Fruit fly (Drosophila melanogaster) whole organism, wandering third instar larva: Measurements from ENCODE around the gene fzo.

ENCODE experiments used
- Abd-B ChIP-seq: fragments of >200 bp; optimal IDR thresholded peaks from 2 replicates; lab custom pipeline; 2017; ENCODE audit warnings: missing biosample characterization, missing genetic modification characterization
- Dfd ChIP-seq: fragments of >200 bp; optimal IDR thresholded peaks from 2 replicates; lab custom pipeline; 2017; ENCODE audit warnings: missing biosample characterization, missing genetic modification characterization
- HLH106 ChIP-seq: fragments of 200-800 bp; optimal IDR thresholded peaks from 3 replicates; lab custom pipeline; 2019; ENCODE audit warnings: missing biosample characterization, mild to moderate bottlenecking, missing genetic modification characterization, moderate library complexity
- Hr78 ChIP-seq: fragments of >200 bp; optimal IDR thresholded peaks from 2 replicates; lab custom pipeline; 2017; ENCODE audit warnings: missing biosample characterization, missing genetic modification characterization
- Hr83 ChIP-seq: fragments of 200-300 bp; sonication (Bioruptor generic); optimal IDR thresholded peaks from 2 replicates; lab custom pipeline; 2016; ENCODE audit warnings: missing biosample characterization, mild to moderate bottlenecking, missing genetic modification characterization, moderate library complexity; ENCODE audit not compliant: poor library complexity, severe bottlenecking
- Mio ChIP-seq: sonication (Bioruptor generic); optimal IDR thresholded peaks from 2 replicates; lab custom pipeline; 2016; ENCODE audit warnings: missing biosample characterization, missing genetic modification characterization
- Vsx2 ChIP-seq: fragments of 200-300, 225-300 bp; sonication (Bioruptor generic); optimal IDR thresholded peaks from 2 replicates; lab custom pipeline; 2018; ENCODE audit warnings: missing biosample characterization, missing genetic modification characterization; ENCODE audit not compliant: partially characterized antibody
- br ChIP-seq: fragments of 200-800 bp; sonication (Bioruptor generic); optimal IDR thresholded peaks from 2 replicates; lab custom pipeline; 2016; ENCODE audit warnings: missing biosample characterization, missing genetic modification characterization
- fru ChIP-seq: fragments of 200-800 bp; sonication (Bioruptor generic); optimal IDR thresholded peaks from 3 replicates; lab custom pipeline; 2016; ENCODE audit warnings: missing biosample characterization, mild to moderate bottlenecking, missing genetic modification characterization
- psq ChIP-seq: fragments of 200-800 bp; sonication (Bioruptor generic); optimal IDR thresholded peaks from 3 replicates; lab custom pipeline; 2017; ENCODE audit warnings: missing biosample characterization, mild to moderate bottlenecking, missing genetic modification characterization, moderate library complexity
- sv ChIP-seq: fragments of 200-800 bp; sonication (Bioruptor generic); optimal IDR thresholded peaks from 3 replicates; lab custom pipeline; 2016; ENCODE audit warnings: missing biosample characterization, missing genetic modification characterization

DNA sequence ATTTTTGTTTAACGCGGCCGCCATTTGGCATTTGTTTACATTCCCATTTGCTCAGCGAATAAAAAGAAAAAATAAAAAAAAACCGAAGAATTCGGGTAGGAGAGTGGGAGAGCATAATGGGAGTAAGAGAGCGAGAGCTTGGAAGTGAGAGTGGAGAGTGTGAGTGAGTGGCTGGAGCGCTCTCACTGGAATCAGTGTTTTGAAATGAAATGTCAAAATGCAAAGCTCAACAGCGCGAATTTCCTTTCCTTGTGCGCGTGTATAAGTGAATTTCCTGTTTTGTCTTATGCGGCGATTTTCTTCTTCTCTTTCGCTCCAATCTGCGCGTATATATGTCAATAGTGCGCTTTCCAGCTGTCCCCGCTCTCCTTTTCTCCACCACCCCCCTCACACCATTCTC is 35.2 kb upstream of the fzo start:
- TF ChIP-seq Dfd (GFP tag; lab: Kevin White, UChicago), result no peak
- TF ChIP-seq Hr83 (GFP tag; lab: Kevin White, UChicago), result no peak
- no peak for TF ChIP-seq fru (GFP tag; lab: Kevin White, UChicago)
- no peak for TF ChIP-seq HLH106
- TF ChIP-seq psq (GFP tag; lab: Kevin White, UChicago), result no peak
- no peak for TF ChIP-seq Hr78 (GFP tag; lab: Kevin White, UChicago)
- TF ChIP-seq sv (GFP tag; lab: Kevin White, UChicago), result no peak
- no peak for TF ChIP-seq Vsx2 (GFP tag; lab: Kevin White, UChicago)
- TF ChIP-seq Abd-B (GFP tag; lab: Kevin White, UChicago), result no peak
- TF ChIP-seq Mio (GFP tag; lab: Kevin White, UChicago), result no peak
- TF ChIP-seq br (GFP tag; lab: Kevin White, UChicago), result no peak
